Fruit fly (Drosophila melanogaster) Kc167 (cell line): ENCODE data around the gene Naam.

ENCODE experiments used
- Myc ChIP-seq: fragments of >200 bp; optimal IDR thresholded peaks from 2 replicates; lab custom pipeline; 2017; ENCODE audit warnings: missing external identifiers
- h ChIP-seq: fragments of >200 bp; optimal IDR thresholded peaks from 3 replicates; lab custom pipeline; 2018; ENCODE audit warnings: missing external identifiers
- insv ChIP-seq: fragments of >200 bp; optimal IDR thresholded peaks from 3 replicates; lab custom pipeline; 2018; ENCODE audit warnings: missing external identifiers
- psq ChIP-seq: fragments of >200 bp; optimal IDR thresholded peaks from 2 replicates; lab custom pipeline; 2017; ENCODE audit warnings: missing external identifiers

- no peak for TF ChIP-seq Myc (lab: Kevin White, UChicago)
- TF ChIP-seq psq (lab: Kevin White, UChicago), result no peak
- no peak for TF ChIP-seq h
- TF ChIP-seq insv, result no peak
Observed at dm6 chr3R:19659448-19659847, 11.8 kb upstream of the Naam start, which contains the start of gene ort.
